Worm (Caenorhabditis elegans) whole organism, L2 larva: Measurements from ENCODE around the gene C05C9.1.

ENCODE experiments used
- R02D3.7 ChIP-seq: fragments of 150-350 bp; optimal IDR thresholded peaks from 2 replicates; lab custom pipeline; 2014; ENCODE audit warnings: missing biosample characterization, missing genetic modification characterization
- ceh-82 ChIP-seq: fragments of 150-350 bp; optimal IDR thresholded peaks from 2 replicates; lab custom pipeline; 2014; ENCODE audit warnings: missing biosample characterization, missing genetic modification characterization
- crh-2 ChIP-seq: sonication (generic microtip); optimal IDR thresholded peaks from 2 replicates; lab custom pipeline; 2017; ENCODE audit warnings: missing biosample characterization, missing genetic modification characterization
- elt-1 ChIP-seq: fragments of 150-350 bp; optimal IDR thresholded peaks from 2 replicates; lab custom pipeline; 2014; ENCODE audit warnings: missing biosample characterization, missing genetic modification characterization
- elt-3 ChIP-seq: sonication (generic microtip); optimal IDR thresholded peaks from 2 replicates; lab custom pipeline; 2017; ENCODE audit warnings: missing biosample characterization, missing genetic modification characterization
- fos-1 ChIP-seq: fragments of 150-350 bp; optimal IDR thresholded peaks from 2 replicates; lab custom pipeline; 2014; ENCODE audit warnings: missing biosample characterization, missing genetic modification characterization
- lin-13 ChIP-seq: fragments of 150-350 bp; optimal IDR thresholded peaks from 2 replicates; lab custom pipeline; 2014; ENCODE audit warnings: missing biosample characterization, missing genetic modification reagents, missing genetic modification characterization
- mdl-1 ChIP-seq, 2 experiments: fragments of 150-350 bp in 1 of 2; sonication (generic microtip) in 1 of 2; optimal IDR thresholded peaks; 2 replicates each; lab custom pipeline; 2017; ENCODE audit warnings: missing biosample characterization in 2 of 2, missing genetic modification characterization in 2 of 2
- nhr-12 ChIP-seq: fragments of 150-350 bp; optimal IDR thresholded peaks from 2 replicates; lab custom pipeline; 2014; ENCODE audit warnings: missing biosample characterization, missing genetic modification characterization
- nhr-77 ChIP-seq: fragments of 150-350 bp; optimal IDR thresholded peaks from 2 replicates; lab custom pipeline; 2014; ENCODE audit warnings: missing biosample characterization, missing genetic modification characterization
- peb-1 ChIP-seq: fragments of 150-350 bp; optimal IDR thresholded peaks from 2 replicates; lab custom pipeline; 2014; ENCODE audit warnings: missing biosample characterization, missing genetic modification characterization
- snpc-4 ChIP-seq: fragments of 150-350 bp; optimal IDR thresholded peaks from 2 replicates; lab custom pipeline; 2014; ENCODE audit warnings: missing biosample characterization, missing genetic modification characterization
- zag-1 ChIP-seq: fragments of 150-350 bp; optimal IDR thresholded peaks from 2 replicates; lab custom pipeline; 2014; ENCODE audit warnings: missing biosample characterization, missing genetic modification characterization
- ztf-11 ChIP-seq: sonication (generic microtip); optimal IDR thresholded peaks from 2 replicates; lab custom pipeline; 2017; ENCODE audit warnings: missing biosample characterization, missing genetic modification characterization

ce11 chrX:11125520-11125919 lies 35.1 kb upstream of the C05C9.1 start, which contains the start of gene alr-1:
- TF ChIP-seq peb-1 (tag; lab: Kevin White, UChicago) (no peak), zag-1 (tag; lab: Kevin White, UChicago) (no peak), fos-1 (tag; lab: Kevin White, UChicago) (no peak), nhr-77 (tag; lab: Kevin White, UChicago) (no peak), ceh-82 (no peak), ztf-11 (tag; lab: Kevin White, UChicago) (no peak), lin-13 (GFP tag; lab: Kevin White, UChicago) (no peak), crh-2 (tag; lab: Kevin White, UChicago) (no peak), elt-1 (no peak), elt-3 (no peak), nhr-12 (no peak), R02D3.7 (tag; lab: Kevin White, UChicago) (no peak), mdl-1 (tag; optimal IDR thresholded peaks at IDR 0.05; lab: Kevin White, UChicago) (no peak), snpc-4 (no peak)
